Worm (Caenorhabditis elegans) whole organism, L4/young adult: ENCODE results near the gene F49H6.15.

Experiments used
- W03F9.2 ChIP-seq: fragments of 150-350 bp; optimal IDR thresholded peaks from 2 replicates; lab custom pipeline; 2014; ENCODE audit warnings: missing biosample characterization, missing genetic modification characterization
- dao-5 ChIP-seq: sonication (generic microtip); optimal IDR thresholded peaks from 2 replicates; lab custom pipeline; 2016; ENCODE audit warnings: missing genotype, missing genetic modification characterization, moderate library complexity, missing compliant biosample characterization
- him-1 ChIP-seq: sonication (generic microtip); optimal IDR thresholded peaks from 2 replicates; lab custom pipeline; 2016; ENCODE audit warnings: missing genotype, missing genetic modification reagents, missing genetic modification characterization, missing compliant biosample characterization

F49H6.15 gene

DNA sequence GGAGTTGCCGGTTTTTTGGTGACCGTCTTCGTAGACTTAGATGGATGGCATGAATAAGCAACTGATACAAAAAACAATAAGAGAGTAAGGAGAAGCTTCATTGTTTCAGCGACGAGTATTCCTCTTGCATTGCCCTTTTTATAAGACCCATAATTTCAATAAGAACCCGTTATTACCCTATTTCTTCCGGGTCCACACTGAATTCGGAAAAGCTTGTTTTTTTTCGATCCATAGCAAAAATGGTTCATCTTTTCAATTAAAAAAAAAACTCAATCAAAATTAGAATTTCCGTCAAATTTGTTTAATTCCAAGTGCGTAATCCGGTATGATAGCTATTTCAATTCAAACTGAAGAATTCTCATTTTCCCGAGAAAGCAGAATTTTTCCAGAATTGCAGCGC, 39.2 kb downstream of the F49H6.15 start, which contains the start of gene Y102A5C.40:
Gene Y102A5C.40 (minus strand): TSS at position 101 of the 400 bp plus-strand sequence.
- TF ChIP-seq dao-5: no peak
- no peak for TF ChIP-seq him-1 (tag; lab: Kevin White, UChicago)
- TF ChIP-seq W03F9.2 (tag; lab: Kevin White, UChicago): no peak

DNA sequence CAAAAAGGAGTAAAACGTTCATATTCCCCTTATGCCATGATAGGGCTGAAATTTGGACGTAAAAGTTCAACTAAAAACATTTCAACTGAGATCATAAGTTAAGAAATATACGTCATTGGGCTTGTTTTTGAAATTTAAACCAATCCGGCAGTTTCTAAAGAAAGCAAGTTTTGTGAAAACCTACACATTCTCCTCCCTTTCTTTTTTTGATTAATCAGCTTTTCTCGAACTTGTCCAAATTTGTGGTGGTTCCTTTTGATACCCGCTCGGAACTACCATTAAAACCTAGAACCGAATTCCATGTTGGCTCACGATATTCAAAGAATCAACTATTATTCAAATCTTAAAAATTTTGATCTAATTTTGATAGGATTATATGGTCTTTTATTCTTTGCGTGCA, 45.8 kb downstream of the F49H6.15 start, which contains the start of gene srz-54:
Gene srz-54 (plus strand): TSS at position 301 of the 400 bp plus-strand sequence.
- TF ChIP-seq him-1 (tag; lab: Kevin White, UChicago): no peak
